Fruit fly (Drosophila melanogaster) whole organism, embryonic: Measurements from ENCODE around the gene dsf.
A peak's percentile ranks its signal among the peaks of the same experiment; 100 is the strongest.

Experiments
- Atf-2 ChIP-seq: fragments of 200-800 bp; sonication (Bioruptor generic); optimal IDR thresholded peaks from 2 replicates; lab custom pipeline; 2016; ENCODE audit warnings: missing biosample characterization, missing genetic modification characterization
- CG1024 ChIP-seq: fragments of 200-800 bp; sonication (Bioruptor generic); IDR thresholded peaks from 2 replicates; pipeline ENCODE4 v1.3.6; 2022; ENCODE audit warnings: missing biosample characterization, missing genetic modification characterization
- CG10959 ChIP-seq: fragments of 200-800 bp; sonication (Bioruptor generic); IDR thresholded peaks from 2 replicates; pipeline ENCODE4 v1.3.6; 2022; ENCODE audit warnings: missing biosample characterization, missing genetic modification characterization
- CG11247 ChIP-seq: fragments of 200-800 bp; sonication (Bioruptor generic); IDR thresholded peaks from 2 replicates; pipeline ENCODE4 v1.3.6; 2022; ENCODE audit warnings: missing biosample characterization, missing genetic modification characterization
- CG11723 ChIP-seq: fragments of 200-800 bp; sonication (Bioruptor generic); optimal IDR thresholded peaks from 2 replicates; lab custom pipeline; 2017; ENCODE audit warnings: missing biosample characterization, mild to moderate bottlenecking, missing genetic modification characterization
- CG12219 ChIP-seq: fragments of 200-800 bp; sonication (Bioruptor generic); optimal IDR thresholded peaks from 3 replicates; lab custom pipeline; 2018; ENCODE audit warnings: missing biosample characterization, mild to moderate bottlenecking, missing genetic modification characterization
- CG12391 ChIP-seq: fragments of 200-800 bp; sonication (Bioruptor generic); optimal IDR thresholded peaks from 3 replicates; lab custom pipeline; 2018; ENCODE audit warnings: missing biosample characterization, mild to moderate bottlenecking, missing genetic modification characterization, moderate library complexity
- CG13424 ChIP-seq: fragments of 200-800 bp; sonication (Bioruptor generic); optimal IDR thresholded peaks from 2 replicates; lab custom pipeline; 2019; ENCODE audit warnings: missing biosample characterization, mild to moderate bottlenecking, missing genetic modification characterization, moderate library complexity
- CG14710 ChIP-seq: fragments of 200-800 bp; sonication (Bioruptor generic); optimal IDR thresholded peaks from 3 replicates; lab custom pipeline; 2019; ENCODE audit warnings: missing biosample characterization, mild to moderate bottlenecking, missing genetic modification characterization, moderate library complexity
- CG1529 ChIP-seq: fragments of 200-800 bp; sonication (Bioruptor generic); optimal IDR thresholded peaks from 3 replicates; lab custom pipeline; 2018; ENCODE audit warnings: missing biosample characterization, missing genetic modification characterization
- CG15479 ChIP-seq: fragments of 200-800 bp; sonication (Bioruptor generic); optimal IDR thresholded peaks from 3 replicates; lab custom pipeline; 2019; ENCODE audit warnings: missing biosample characterization, mild to moderate bottlenecking, missing genetic modification characterization, moderate library complexity
- CG15696 ChIP-seq: fragments of 200-800 bp; sonication (Bioruptor generic); optimal IDR thresholded peaks from 2 replicates; lab custom pipeline; 2019; ENCODE audit warnings: missing biosample characterization, mild to moderate bottlenecking, missing genetic modification characterization, moderate library complexity
- CG17829 ChIP-seq: fragments of 200-800 bp; optimal IDR thresholded peaks from 2 replicates; lab custom pipeline; 2019; ENCODE audit warnings: missing biosample characterization, mild to moderate bottlenecking, missing genetic modification characterization, moderate library complexity
- CG4424 ChIP-seq: fragments of 200-800 bp; sonication (Bioruptor generic); optimal IDR thresholded peaks from 3 replicates; lab custom pipeline; 2016; ENCODE audit warnings: missing biosample characterization, missing genetic modification characterization
- CG6254 ChIP-seq: fragments of 200-800 bp; sonication (Bioruptor generic); optimal IDR thresholded peaks from 3 replicates; lab custom pipeline; 2017; ENCODE audit warnings: mild to moderate bottlenecking, missing biosample characterization, missing genetic modification reagents, missing genetic modification characterization
- CG6765 ChIP-seq: fragments of 200-800 bp; sonication (Bioruptor generic); optimal IDR thresholded peaks from 3 replicates; lab custom pipeline; 2017; ENCODE audit warnings: missing biosample characterization, mild to moderate bottlenecking, missing genetic modification characterization
- CG6854 ChIP-seq: fragments of 200-800 bp; sonication (Bioruptor generic); optimal IDR thresholded peaks from 3 replicates; lab custom pipeline; 2017; ENCODE audit warnings: missing biosample characterization, mild to moderate bottlenecking, missing genetic modification characterization
- CG7357 ChIP-seq: fragments of 200-800 bp; sonication (Bioruptor generic); IDR thresholded peaks from 3 replicates; pipeline ENCODE4 v1.3.6; 2022; ENCODE audit warnings: missing biosample characterization, missing genetic modification characterization
- CG7928 ChIP-seq: fragments of 200-800 bp; sonication (Bioruptor generic); optimal IDR thresholded peaks from 2 replicates; lab custom pipeline; 2017; ENCODE audit warnings: missing biosample characterization, mild to moderate bottlenecking, missing genetic modification characterization
- CG7987 ChIP-seq: fragments of 200-800 bp; sonication (Bioruptor generic); optimal IDR thresholded peaks from 2 replicates; lab custom pipeline; 2018; ENCODE audit warnings: missing biosample characterization, mild to moderate bottlenecking, missing genetic modification characterization, moderate library complexity
- CG8359 ChIP-seq: fragments of 200-800 bp; sonication (Bioruptor generic); optimal IDR thresholded peaks from 2 replicates; lab custom pipeline; 2017; ENCODE audit warnings: missing biosample characterization, mild to moderate bottlenecking, missing genetic modification characterization, borderline replicate concordance
- GATAe ChIP-seq: fragments of 200-800 bp; sonication (Bioruptor generic); conservative IDR thresholded peaks from 2 replicates; pipeline ENCODE4 v1.3.6; 2022; ENCODE audit warnings: missing biosample characterization, missing genetic modification characterization
- Max ChIP-seq: fragments of 200-800 bp; sonication (Bioruptor generic); optimal IDR thresholded peaks from 2 replicates; lab custom pipeline; 2016; ENCODE audit warnings: missing biosample characterization, mild to moderate bottlenecking, missing genetic modification characterization
- Opbp ChIP-seq: fragments of 200-800 bp; sonication (Bioruptor generic); IDR thresholded peaks from 3 replicates; pipeline ENCODE4 v1.3.6; 2022; ENCODE audit warnings: missing biosample characterization, missing genetic modification characterization; ENCODE audit not compliant: partially characterized antibody
- PHDP ChIP-seq: fragments of 200-800 bp; sonication (Bioruptor generic); optimal IDR thresholded peaks from 3 replicates; lab custom pipeline; 2018; ENCODE audit warnings: missing biosample characterization, mild to moderate bottlenecking, missing genetic modification characterization, moderate library complexity
- Usf ChIP-seq: fragments of 200-800 bp; sonication (Bioruptor generic); optimal IDR thresholded peaks from 2 replicates; lab custom pipeline; 2017; ENCODE audit warnings: missing genotype, missing biosample characterization, missing genetic modification characterization
- YL-1 ChIP-seq: fragments of 200-800 bp; sonication (Bioruptor generic); optimal IDR thresholded peaks from 3 replicates; lab custom pipeline; 2017; ENCODE audit warnings: missing biosample characterization, mild to moderate bottlenecking, missing genetic modification characterization
- ara ChIP-seq: fragments of 200-800 bp; sonication (Bioruptor generic); IDR thresholded peaks from 2 replicates; pipeline ENCODE4 v1.3.6; 2022; ENCODE audit warnings: missing biosample characterization, missing genetic modification characterization
- ato ChIP-seq: fragments of 200-800 bp; sonication (Bioruptor generic); IDR thresholded peaks from 2 replicates; pipeline ENCODE4 v1.3.6; 2022; ENCODE audit warnings: missing biosample characterization, missing genetic modification characterization; ENCODE audit not compliant: partially characterized antibody
- bigmax ChIP-seq: fragments of 200-800 bp; sonication (Bioruptor generic); optimal IDR thresholded peaks from 2 replicates; lab custom pipeline; 2018; ENCODE audit warnings: missing biosample characterization, mild to moderate bottlenecking, missing genetic modification characterization
- cg ChIP-seq: fragments of 200-800 bp; sonication (Bioruptor generic); optimal IDR thresholded peaks from 3 replicates; lab custom pipeline; 2019; ENCODE audit warnings: missing biosample characterization, mild to moderate bottlenecking, missing genetic modification characterization, moderate library complexity
- chinmo ChIP-seq: fragments of 200-800 bp; sonication (Bioruptor generic); IDR thresholded peaks from 4 replicates; pipeline ENCODE4 v1.3.6; 2022; ENCODE audit warnings: missing biosample characterization, missing genetic modification characterization; ENCODE audit not compliant: partially characterized antibody
- crc ChIP-seq: fragments of 200-800 bp; sonication (Bioruptor generic); optimal IDR thresholded peaks from 2 replicates; lab custom pipeline; 2016; ENCODE audit warnings: missing biosample characterization, missing genetic modification characterization
- dmrt11E ChIP-seq: fragments of 200-800 bp; sonication (Bioruptor generic); optimal IDR thresholded peaks from 3 replicates; lab custom pipeline; 2018; ENCODE audit warnings: missing biosample characterization, mild to moderate bottlenecking, missing genetic modification characterization, moderate library complexity
- emc ChIP-seq: fragments of 200-800 bp; sonication (Bioruptor generic); optimal IDR thresholded peaks from 2 replicates; lab custom pipeline; 2016; ENCODE audit warnings: missing biosample characterization, missing genetic modification characterization
- en ChIP-seq: fragments of 200-800 bp; sonication (Bioruptor generic); optimal IDR thresholded peaks from 2 replicates; lab custom pipeline; 2016; ENCODE audit warnings: missing biosample characterization, missing genetic modification characterization
- esg ChIP-seq: fragments of 200-800 bp; sonication (Bioruptor generic); conservative IDR thresholded peaks from 2 replicates; pipeline ENCODE4 v1.3.6; 2022; ENCODE audit warnings: missing biosample characterization, missing genetic modification characterization
- ewg ChIP-seq: fragments of 200-800 bp; sonication (Bioruptor generic); optimal IDR thresholded peaks from 3 replicates; lab custom pipeline; 2017; ENCODE audit warnings: mild to moderate bottlenecking, missing biosample characterization, missing genetic modification reagents, missing genetic modification characterization
- lab ChIP-seq: fragments of 200-800 bp; sonication (Bioruptor generic); optimal IDR thresholded peaks from 3 replicates; lab custom pipeline; 2017; ENCODE audit warnings: missing biosample characterization, missing genetic modification characterization, mild to moderate bottlenecking, moderate library complexity, missing genetic modification reagents
- odd ChIP-seq: fragments of 200-800 bp; sonication (Bioruptor generic); optimal IDR thresholded peaks from 2 replicates; lab custom pipeline; 2017; ENCODE audit warnings: missing biosample characterization, mild to moderate bottlenecking, missing genetic modification characterization
- onecut ChIP-seq: fragments of 200-800 bp; sonication (Bioruptor generic); IDR thresholded peaks from 2 replicates; pipeline ENCODE4 v1.3.6; 2022; ENCODE audit warnings: missing biosample characterization, missing genetic modification characterization
- prd ChIP-seq, 3 experiments: fragments of >200 bp in 2 of 3; fragments of 200-800 bp in 1 of 3; sonication (Bioruptor generic) in 1 of 3; optimal IDR thresholded peaks in 2 of 3; IDR thresholded peaks in 1 of 3; 2 replicates in 2 of 3; 3 replicates in 1 of 3; pipeline versions ENCODE4 v1.3.6 to Lab custom; 2017 to 2022; ENCODE audit warnings: missing biosample characterization in 1 of 3, missing genetic modification characterization in 1 of 3
- row ChIP-seq: fragments of 200-800 bp; sonication (Bioruptor generic); IDR thresholded peaks from 3 replicates; pipeline ENCODE4 v1.3.6; 2022; ENCODE audit warnings: missing biosample characterization, missing genetic modification characterization
- sd ChIP-seq: fragments of 200-800 bp; sonication (Bioruptor generic); optimal IDR thresholded peaks from 3 replicates; lab custom pipeline; 2018; ENCODE audit warnings: missing biosample characterization, mild to moderate bottlenecking, missing genetic modification characterization, moderate library complexity
- sens-2 ChIP-seq: fragments of 200-800 bp; sonication (Bioruptor generic); IDR thresholded peaks from 2 replicates; pipeline ENCODE4 v1.3.6; 2022; ENCODE audit warnings: missing biosample characterization, missing genetic modification characterization
- stc ChIP-seq: fragments of 200-800 bp; sonication (Bioruptor generic); IDR thresholded peaks from 2 replicates; pipeline ENCODE4 v1.3.6; 2022; ENCODE audit warnings: missing biosample characterization, missing genetic modification characterization
- tgo ChIP-seq: fragments of 200-800 bp; sonication (Bioruptor generic); IDR thresholded peaks from 3 replicates; pipeline ENCODE4 v1.3.6; 2022; ENCODE audit warnings: missing biosample characterization, missing genetic modification characterization
- wek ChIP-seq: fragments of 200-800 bp; sonication (Bioruptor generic); optimal IDR thresholded peaks from 3 replicates; lab custom pipeline; 2018; ENCODE audit warnings: missing biosample characterization, mild to moderate bottlenecking, missing genetic modification characterization, moderate library complexity

Gene dsf

dm6 chr2L:5948775-5949526, 23.2 kb downstream of the dsf start, which contains the start of gene CG9044 (continued):
- TF ChIP-seq CG6765 (GFP tag; lab: Kevin White, UChicago): no peak
- TF ChIP-seq CG6854 (GFP tag; lab: Kevin White, UChicago): no peak
- TF ChIP-seq Usf (GFP tag; lab: Kevin White, UChicago): no peak
- no peak for TF ChIP-seq CG1024
- TF ChIP-seq Atf-2: no peak
- no peak for TF ChIP-seq bigmax
- TF ChIP-seq CG8359: no peak
- peak; percentile 59 for TF ChIP-seq CG4424 (GFP tag; lab: Kevin White, UChicago)
- no peak; the same call in 2 of the 3 replicates for TF ChIP-seq tgo (GFP tag; lab: Robert Waterston, UW)
- peak; percentile 81; the same call in 2 of the 4 replicates for TF ChIP-seq chinmo (GFP tag; lab: Robert Waterston, UW)
- peak; percentile 12 for TF ChIP-seq dmrt11E
- no peak for TF ChIP-seq ara (GFP tag; lab: Robert Waterston, UW)
- TF ChIP-seq CG15479 (GFP tag; lab: Kevin White, UChicago): no peak
- TF ChIP-seq onecut (GFP tag; lab: Robert Waterston, UW): no peak
- peak; percentile 65 for TF ChIP-seq CG17829 (tag; lab: Kevin White, UChicago)
- TF ChIP-seq CG10959 (GFP tag; lab: Robert Waterston, UW): no peak
- no peak for TF ChIP-seq odd (GFP tag; lab: Kevin White, UChicago)
- no peak for TF ChIP-seq CG6254
- peak; percentile 81 for TF ChIP-seq CG14710
- TF ChIP-seq esg (GFP tag; lab: Robert Waterston, UW): peak; percentile 31; the same call in 1 of the 2 replicates
- TF ChIP-seq YL-1 (GFP tag; lab: Kevin White, UChicago): peak; percentile 49
- peak; percentile 52 for TF ChIP-seq Max
- TF ChIP-seq CG12219 (GFP tag; lab: Kevin White, UChicago): no peak
- TF ChIP-seq lab (GFP tag; lab: Kevin White, UChicago): no peak
- TF ChIP-seq CG7357 (GFP tag; lab: Robert Waterston, UW): 0 out of 3 replicates have a peak, but pooled peaks have one; percentile 6
- TF ChIP-seq ewg (GFP tag; lab: Kevin White, UChicago): peak; percentile 63
- no peak for TF ChIP-seq crc (GFP tag; lab: Kevin White, UChicago)
- TF ChIP-seq Opbp: peak; percentile 84; the same call in 2 of the 3 replicates
- TF ChIP-seq sd: no peak
- TF ChIP-seq emc (GFP tag; lab: Kevin White, UChicago): peak; percentile 19
- TF ChIP-seq CG7928 (GFP tag; lab: Kevin White, UChicago): no peak
- peak; percentile 57 for TF ChIP-seq CG13424
- no peak for TF ChIP-seq PHDP (tag; lab: Kevin White, UChicago)
- TF ChIP-seq en (GFP tag; lab: Kevin White, UChicago): no peak
- TF ChIP-seq CG12391 (tag; lab: Kevin White, UChicago): peak; percentile 77
- no peak for TF ChIP-seq cg (GFP tag; lab: Kevin White, UChicago)
- TF ChIP-seq CG1529: no peak
- no peak for TF ChIP-seq CG11723 (GFP tag; lab: Kevin White, UChicago)
- TF ChIP-seq CG11247 (GFP tag; lab: Robert Waterston, UW): 0 out of 2 replicates have a peak, but pooled peaks have one; percentile 43
- peak; percentile 94 for TF ChIP-seq row (GFP tag; lab: Robert Waterston, UW)
- TF ChIP-seq CG15696: peak; percentile 41
- TF ChIP-seq sens-2 (GFP tag; lab: Robert Waterston, UW): no peak
- no peak for TF ChIP-seq wek
- TF ChIP-seq CG7987 (GFP tag; lab: Kevin White, UChicago): no peak
- no peak for TF ChIP-seq stc (GFP tag; lab: Robert Waterston, UW)
- no peak for TF ChIP-seq GATAe (GFP tag; lab: Robert Waterston, UW)
- peak; percentile 81 for TF ChIP-seq ato (GFP tag; lab: Robert Waterston, UW)
- TF ChIP-seq prd (optimal IDR thresholded peaks at IDR 0.05; lab: Kevin White, UChicago): no peak
- peak; percentile 60 for TF ChIP-seq prd (GFP tag; IDR thresholded peaks at IDR 0.05; lab: Robert Waterston, UW)
